Worm (Caenorhabditis elegans): ENCODE results near the gene F54H12.8.

ce11 chrIII:7956965-7957364, 12.1 kb downstream of the F54H12.8 start, which contains the start of gene C29E4.9:
- TF ChIP-seq F33H1.4 (GFP tag; IDR thresholded peaks at IDR 0.05) (no peak), unc-62 (GFP tag; optimal IDR thresholded peaks at IDR 0.05) (no peak), Y53F4B.3 (GFP tag; IDR thresholded peaks at IDR 0.05) (no peak)

Measured in whole organism, young adult.